Worm (Caenorhabditis elegans): Measurements from ENCODE around the gene csc-1.

DNA sequence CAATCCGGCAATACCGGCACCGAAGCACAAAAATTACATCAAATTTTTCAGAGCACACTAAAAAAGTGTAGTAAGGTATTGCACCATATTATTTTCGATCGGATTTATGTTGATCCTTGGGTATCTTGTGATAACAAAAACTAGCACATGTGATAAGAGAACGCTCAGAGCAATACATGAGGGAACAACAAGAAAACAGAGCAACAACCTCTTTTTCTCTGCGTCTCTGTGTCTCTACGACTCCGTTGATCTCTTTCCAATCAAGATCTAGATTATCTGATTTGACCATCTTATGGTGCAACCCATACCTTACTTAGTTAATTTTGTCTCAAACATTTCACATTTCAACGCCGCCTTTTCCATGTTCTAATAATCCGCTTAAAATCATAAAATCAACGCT is 35.5 kb downstream of the csc-1 start, which contains the start of gene tag-10:
- TF ChIP-seq gei-8 (GFP tag; optimal IDR thresholded peaks at IDR 0.05) = no peak
- TF ChIP-seq aly-2 (tag; optimal IDR thresholded peaks at IDR 0.05) = no peak
- TF ChIP-seq sdz-12 (GFP tag; optimal IDR thresholded peaks at IDR 0.05) = no peak
